Worm (Caenorhabditis elegans): ENCODE results near the gene spk-1.

Gene spk-1

DNA sequence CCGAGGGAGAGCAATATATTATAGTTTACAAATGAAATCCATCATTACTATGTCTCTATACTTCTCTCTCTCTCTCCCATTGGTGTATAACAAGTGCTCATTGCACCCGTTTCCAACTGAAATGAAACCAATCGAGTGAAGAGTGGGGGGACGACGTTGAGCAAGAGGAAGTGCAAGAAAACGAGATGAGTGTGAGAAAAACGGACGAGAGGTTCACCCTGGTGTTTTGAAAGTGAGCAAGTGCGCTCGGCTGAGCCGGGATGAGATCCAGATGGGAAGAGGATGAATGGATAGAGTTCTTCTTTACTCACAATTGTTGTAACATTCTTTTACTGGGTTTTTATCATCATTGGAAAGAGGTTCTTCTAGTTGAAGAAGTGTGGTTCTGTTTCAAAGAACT, 27.3 kb downstream of the spk-1 start:
- TF ChIP-seq tab-1 (GFP tag; IDR thresholded peaks at IDR 0.05) (no peak), T22C8.4 (GFP tag; IDR thresholded peaks at IDR 0.05) (no peak), cog-1 (tag; optimal IDR thresholded peaks at IDR 0.05) (no peak)

DNA sequence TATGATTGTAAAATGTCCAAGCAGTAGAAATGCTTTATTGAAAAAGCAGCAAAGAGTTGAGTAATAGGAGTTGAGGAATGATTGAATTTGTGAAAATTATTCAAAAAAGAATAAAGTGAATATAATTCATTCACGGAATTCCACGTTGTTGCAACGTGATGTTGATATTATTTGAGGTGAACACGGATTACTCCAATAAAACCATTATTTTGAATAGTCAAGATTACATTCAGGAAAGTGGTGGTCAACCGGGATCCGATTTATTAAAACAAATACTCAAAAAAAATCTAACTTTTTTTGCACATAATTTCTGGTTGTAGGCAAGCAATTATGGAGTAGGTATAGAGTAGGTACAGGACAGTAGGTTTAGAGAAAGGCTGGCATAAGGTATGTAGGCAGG, 29.0 kb downstream of the spk-1 start, which contains the start of gene bre-3:
Gene bre-3, minus strand, starts transcription at position 101 of the 400 bp plus-strand sequence.
- TF ChIP-seq ztf-29 (GFP tag; IDR thresholded peaks at IDR 0.05) = no peak
- no peak for TF ChIP-seq ref-1 (GFP tag; conservative IDR thresholded peaks at IDR 0.05)
- TF ChIP-seq T22C8.4 (GFP tag; IDR thresholded peaks at IDR 0.05) = no peak
- no peak for TF ChIP-seq ztf-23 (GFP tag; IDR thresholded peaks at IDR 0.05)
- no peak for TF ChIP-seq klf-2 (GFP tag; conservative IDR thresholded peaks at IDR 0.05)

DNA sequence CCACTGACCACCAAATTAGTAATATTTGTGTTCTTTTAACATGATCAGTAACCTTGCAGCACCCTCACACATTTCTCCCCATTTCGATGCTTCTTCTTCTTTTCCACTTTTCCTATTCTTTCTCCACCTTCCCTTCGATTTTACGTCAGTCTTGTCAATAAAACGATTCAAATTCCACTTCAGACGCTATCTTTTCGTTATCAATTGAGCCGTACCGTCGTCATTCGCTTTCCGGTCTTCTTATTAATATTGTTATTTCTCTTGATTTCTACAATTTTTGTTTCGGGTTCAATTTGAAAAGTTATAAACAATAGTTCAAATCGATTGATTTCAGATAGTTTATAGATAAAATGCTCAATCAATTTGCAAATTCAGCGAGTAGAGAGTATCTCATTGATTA, 31.0 kb downstream of the spk-1 start:
- no peak for TF ChIP-seq ztf-29 (GFP tag; IDR thresholded peaks at IDR 0.05)
- TF ChIP-seq ztf-23 (GFP tag; IDR thresholded peaks at IDR 0.05) = no peak
- TF ChIP-seq med-1 (GFP tag; optimal IDR thresholded peaks at IDR 0.05; ENCODE audit: insufficient read depth) = no peak
- TF ChIP-seq flt-1 (GFP tag; IDR thresholded peaks at IDR 0.05) = no peak
- no peak for TF ChIP-seq T22C8.4 (GFP tag; IDR thresholded peaks at IDR 0.05)
- no peak for TF ChIP-seq ref-1 (GFP tag; conservative IDR thresholded peaks at IDR 0.05)
- no peak for TF ChIP-seq cog-1 (tag; optimal IDR thresholded peaks at IDR 0.05)
- TF ChIP-seq tab-1 (GFP tag; IDR thresholded peaks at IDR 0.05) = no peak
- TF ChIP-seq klf-2 (GFP tag; conservative IDR thresholded peaks at IDR 0.05) = no peak

DNA sequence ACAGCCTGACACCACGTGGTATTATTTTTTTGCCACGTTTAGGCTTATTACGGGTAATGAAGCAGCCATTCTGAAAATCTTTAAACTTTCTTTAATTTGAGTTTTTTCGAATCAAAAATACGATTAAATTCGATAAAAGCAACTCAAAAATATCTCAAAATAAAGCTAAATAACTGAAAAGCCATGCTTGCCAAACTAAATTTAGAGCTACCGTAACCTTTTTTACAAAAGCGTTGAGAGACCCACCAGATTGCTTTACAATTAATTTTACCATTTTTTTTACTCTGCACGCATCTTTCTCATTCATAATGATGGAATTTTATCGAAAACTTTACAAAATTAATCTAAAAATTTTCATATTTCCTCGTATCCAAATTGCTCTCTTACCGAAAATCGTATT, 31.6 kb downstream of the spk-1 start:
- no peak for TF ChIP-seq T22C8.4 (GFP tag; IDR thresholded peaks at IDR 0.05)
- no peak for TF ChIP-seq flt-1 (GFP tag; IDR thresholded peaks at IDR 0.05)
- no peak for TF ChIP-seq med-1 (GFP tag; optimal IDR thresholded peaks at IDR 0.05; ENCODE audit: insufficient read depth)
- no peak for TF ChIP-seq ztf-23 (GFP tag; IDR thresholded peaks at IDR 0.05)

DNA sequence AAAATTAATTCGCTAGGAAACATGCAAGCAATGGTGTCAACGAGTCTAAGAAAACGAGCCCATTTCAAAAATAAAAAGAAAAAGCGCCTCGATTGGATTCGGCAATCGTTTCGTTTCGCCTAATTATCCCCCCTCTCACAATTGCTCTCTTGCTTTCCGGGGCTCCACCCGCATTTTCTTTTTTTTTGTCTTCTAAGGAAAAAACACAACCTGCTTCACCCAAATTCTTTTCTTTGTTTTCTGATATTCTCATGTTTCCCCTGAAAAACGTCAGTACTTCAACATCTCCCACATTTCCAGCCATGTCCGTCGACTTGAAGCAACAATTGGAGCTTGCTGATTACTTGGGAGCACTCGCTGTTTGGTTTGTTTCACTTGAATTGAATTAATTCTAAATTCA, 32.0 kb downstream of the spk-1 start, which contains the start of gene nlp-36:
Gene nlp-36, plus strand, starts transcription at position 301 of the 400 bp plus-strand sequence.
- no peak for TF ChIP-seq cog-1 (tag; optimal IDR thresholded peaks at IDR 0.05)
- TF ChIP-seq klf-2 (GFP tag; conservative IDR thresholded peaks at IDR 0.05) = no peak
- TF ChIP-seq ztf-23 (GFP tag; IDR thresholded peaks at IDR 0.05) = no peak
- TF ChIP-seq flt-1 (GFP tag; IDR thresholded peaks at IDR 0.05) = no peak

DNA sequence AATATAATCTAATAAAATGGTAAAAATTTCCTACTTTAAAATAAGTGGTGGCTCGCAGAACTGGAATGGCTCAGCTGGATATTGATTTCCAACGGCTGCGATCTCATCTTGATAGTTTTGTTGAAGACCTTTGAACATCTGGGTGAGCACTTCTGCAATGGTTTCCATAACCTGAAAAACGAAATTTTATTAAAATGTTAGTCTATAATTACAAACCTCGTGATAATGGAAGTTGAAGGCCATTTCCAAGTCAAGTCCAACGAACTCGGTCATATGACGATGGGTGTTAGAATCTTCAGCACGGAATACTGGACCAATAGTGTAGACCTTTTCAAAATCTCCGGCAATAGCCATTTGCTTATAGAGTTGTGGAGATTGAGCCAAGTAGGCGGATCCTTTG, 33.4 kb downstream of the spk-1 start:
- TF ChIP-seq klf-2 (GFP tag; conservative IDR thresholded peaks at IDR 0.05) (no peak), ztf-29 (GFP tag; IDR thresholded peaks at IDR 0.05) (no peak), tab-1 (GFP tag; IDR thresholded peaks at IDR 0.05) (no peak), T22C8.4 (GFP tag; IDR thresholded peaks at IDR 0.05) (no peak), med-1 (GFP tag; optimal IDR thresholded peaks at IDR 0.05; ENCODE audit: insufficient read depth) (no peak), cog-1 (tag; optimal IDR thresholded peaks at IDR 0.05) (no peak), flt-1 (GFP tag; IDR thresholded peaks at IDR 0.05) (no peak), ref-1 (GFP tag; conservative IDR thresholded peaks at IDR 0.05) (no peak), ztf-23 (GFP tag; IDR thresholded peaks at IDR 0.05) (no peak)

DNA sequence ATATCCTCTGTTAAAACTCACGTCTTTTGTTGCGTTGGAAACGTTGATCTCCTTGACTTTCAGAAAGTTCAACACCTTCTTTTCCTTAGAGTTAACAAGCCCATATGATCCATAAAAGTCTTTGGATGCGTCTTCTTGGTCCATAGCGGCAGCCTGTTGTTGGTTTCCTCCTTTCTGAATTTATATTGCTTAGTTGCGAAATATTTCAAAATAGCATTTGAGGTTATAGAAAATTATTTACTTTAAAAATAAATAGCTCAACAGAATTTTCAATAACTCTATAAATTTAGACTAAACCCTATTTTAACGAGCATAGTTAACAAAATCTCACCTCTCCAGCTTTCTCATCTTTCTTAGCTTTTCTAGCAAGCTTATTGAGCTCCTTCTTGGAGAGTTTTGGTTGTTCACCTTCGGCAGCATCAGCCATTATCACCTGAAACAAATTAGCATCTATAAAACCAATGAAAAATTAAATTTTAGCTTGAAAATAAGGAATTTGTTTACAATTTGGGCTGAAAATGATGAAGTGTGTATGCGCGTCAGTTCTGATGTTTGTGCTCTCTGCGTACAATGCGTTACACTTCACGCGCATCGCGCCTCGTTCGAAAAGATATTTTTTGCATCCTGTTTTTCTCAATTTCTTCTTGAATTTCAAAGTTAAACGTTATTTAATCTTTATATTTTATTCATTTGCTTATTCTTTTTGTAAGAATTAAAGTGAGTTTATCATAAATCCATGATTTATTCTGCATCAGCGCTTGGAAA, 34.6 kb downstream of the spk-1 start, which contains the start of the genes dars-1 and ctr-9:
Gene dars-1, minus strand, starts transcription at position 433 of the 765 bp plus-strand sequence.
Gene ctr-9, plus strand, starts transcription at position 614 of the 765 bp plus-strand sequence.
- no peak for TF ChIP-seq ztf-29 (GFP tag; IDR thresholded peaks at IDR 0.05)

DNA sequence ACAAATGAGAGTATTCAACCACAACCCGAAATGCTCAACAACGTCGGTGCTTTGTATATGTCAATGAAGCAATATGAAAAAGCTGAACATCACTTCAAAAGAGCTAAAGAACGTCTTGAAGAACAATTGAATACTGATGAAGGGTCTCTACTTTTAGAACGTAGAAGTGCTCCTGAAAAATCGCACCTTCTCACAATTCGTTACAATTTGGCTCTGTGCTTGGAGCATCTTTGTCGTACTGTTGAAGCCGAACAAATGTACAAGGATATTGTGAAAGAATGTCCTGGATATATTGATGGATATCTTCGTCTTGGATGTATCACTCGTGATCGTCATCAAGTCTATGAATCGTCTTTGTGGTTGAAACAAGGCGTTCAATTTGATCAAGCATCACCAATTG, 37.8 kb downstream of the spk-1 start:
- TF ChIP-seq klf-2 (GFP tag; conservative IDR thresholded peaks at IDR 0.05) = no peak
- no peak for TF ChIP-seq tab-1 (GFP tag; IDR thresholded peaks at IDR 0.05)
- TF ChIP-seq ref-1 (GFP tag; conservative IDR thresholded peaks at IDR 0.05) = no peak
- no peak for TF ChIP-seq flt-1 (GFP tag; IDR thresholded peaks at IDR 0.05)
- TF ChIP-seq T22C8.4 (GFP tag; IDR thresholded peaks at IDR 0.05) = no peak
- TF ChIP-seq med-1 (GFP tag; optimal IDR thresholded peaks at IDR 0.05; ENCODE audit: insufficient read depth) = no peak
- TF ChIP-seq ztf-29 (GFP tag; IDR thresholded peaks at IDR 0.05) = no peak
- no peak for TF ChIP-seq cog-1 (tag; optimal IDR thresholded peaks at IDR 0.05)
- no peak for TF ChIP-seq ztf-23 (GFP tag; IDR thresholded peaks at IDR 0.05)

DNA sequence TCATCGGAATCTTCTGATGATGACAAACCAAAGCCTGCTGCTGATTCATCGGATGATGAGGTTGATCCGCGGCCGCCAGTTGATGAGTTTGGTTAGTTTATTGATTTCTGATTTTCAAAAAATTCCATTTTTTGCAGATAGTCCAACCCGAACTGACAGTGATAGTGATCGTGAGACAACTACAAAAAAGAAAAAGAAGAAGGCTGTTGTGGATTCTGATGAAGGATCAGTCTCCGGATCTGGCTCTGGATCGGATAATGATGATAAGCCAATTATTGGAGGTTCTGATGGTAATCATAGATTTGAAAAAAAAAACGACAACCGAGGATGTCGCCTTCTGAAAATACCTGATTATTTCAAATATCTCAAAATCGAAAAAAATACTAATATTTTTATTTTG, 39.7 kb downstream of the spk-1 start:
- TF ChIP-seq cog-1 (tag; optimal IDR thresholded peaks at IDR 0.05) = no peak
- no peak for TF ChIP-seq ref-1 (GFP tag; conservative IDR thresholded peaks at IDR 0.05)
- no peak for TF ChIP-seq klf-2 (GFP tag; conservative IDR thresholded peaks at IDR 0.05)
- no peak for TF ChIP-seq ztf-29 (GFP tag; IDR thresholded peaks at IDR 0.05)
- TF ChIP-seq ztf-23 (GFP tag; IDR thresholded peaks at IDR 0.05) = no peak
- no peak for TF ChIP-seq T22C8.4 (GFP tag; IDR thresholded peaks at IDR 0.05)
- TF ChIP-seq med-1 (GFP tag; optimal IDR thresholded peaks at IDR 0.05; ENCODE audit: insufficient read depth) = no peak
- TF ChIP-seq tab-1 (GFP tag; IDR thresholded peaks at IDR 0.05) = no peak
- TF ChIP-seq flt-1 (GFP tag; IDR thresholded peaks at IDR 0.05) = no peak

DNA sequence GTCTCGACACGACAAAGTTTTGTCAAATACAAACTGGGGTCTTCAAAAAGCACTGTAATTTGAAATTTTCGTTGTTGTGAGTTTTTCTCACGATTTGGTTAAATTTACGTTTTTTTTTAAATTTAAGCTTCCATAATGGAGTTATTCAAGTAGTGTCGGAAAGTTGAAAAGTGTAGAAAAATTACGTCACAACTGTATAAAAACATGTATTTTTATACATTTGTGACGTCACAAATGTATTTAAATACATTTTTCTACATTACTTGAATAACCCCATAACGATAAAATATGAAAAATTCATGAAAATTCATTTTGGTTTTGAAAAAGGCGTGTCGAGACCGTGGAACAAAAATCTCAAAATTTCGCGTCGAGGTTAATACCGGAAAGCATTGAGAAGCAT, 41.0 kb downstream of the spk-1 start:
- no peak for TF ChIP-seq klf-2 (GFP tag; conservative IDR thresholded peaks at IDR 0.05)
- TF ChIP-seq ref-1 (GFP tag; conservative IDR thresholded peaks at IDR 0.05) = no peak
- TF ChIP-seq ztf-23 (GFP tag; IDR thresholded peaks at IDR 0.05) = no peak
- TF ChIP-seq ztf-29 (GFP tag; IDR thresholded peaks at IDR 0.05) = no peak
- no peak for TF ChIP-seq flt-1 (GFP tag; IDR thresholded peaks at IDR 0.05)
- no peak for TF ChIP-seq tab-1 (GFP tag; IDR thresholded peaks at IDR 0.05)
- no peak for TF ChIP-seq med-1 (GFP tag; optimal IDR thresholded peaks at IDR 0.05; ENCODE audit: insufficient read depth)
- no peak for TF ChIP-seq T22C8.4 (GFP tag; IDR thresholded peaks at IDR 0.05)
- no peak for TF ChIP-seq cog-1 (tag; optimal IDR thresholded peaks at IDR 0.05)
